Worm (Caenorhabditis elegans) whole organism, L1 larva: ENCODE results near the gene rabs-5.
"Not testable (repeated sequence)": the region's sequence is repeated elsewhere in the genome, so short reads cannot be mapped to it uniquely, and the experiment has no call there.

Experiments
- C16A3.4 ChIP-seq: fragments of 150-350 bp; optimal IDR thresholded peaks from 2 replicates; lab custom pipeline; 2014; ENCODE audit warnings: missing biosample characterization, missing genetic modification characterization
- aha-1 ChIP-seq: fragments of 150-350 bp; optimal IDR thresholded peaks from 2 replicates; lab custom pipeline; 2014; ENCODE audit warnings: missing biosample characterization, missing genetic modification characterization
- alr-1 ChIP-seq: fragments of 200-800 bp; sonication (Bioruptor generic); optimal IDR thresholded peaks from 2 replicates; lab custom pipeline; 2018; ENCODE audit warnings: borderline replicate concordance, mild to moderate bottlenecking, missing genetic modification characterization, missing compliant biosample characterization
- aly-2 ChIP-seq: fragments of 150-350 bp; optimal IDR thresholded peaks from 2 replicates; lab custom pipeline; 2014; ENCODE audit warnings: missing biosample characterization, missing genetic modification characterization
- ceh-8 ChIP-seq: fragments of 200-800 bp; sonication (Bioruptor generic); optimal IDR thresholded peaks from 2 replicates; lab custom pipeline; 2018; ENCODE audit warnings: mild to moderate bottlenecking, missing genetic modification characterization, moderate library complexity, missing compliant biosample characterization
- ceh-82 ChIP-seq, 3 experiments: fragments of 150-350 bp in 1 of 3; sonication (generic microtip) in 2 of 3; optimal IDR thresholded peaks; 2 replicates each; lab custom pipeline; 2014 to 2017; ENCODE audit warnings: missing biosample characterization in 3 of 3, missing genetic modification characterization in 3 of 3
- ceh-88 ChIP-seq: fragments of 200-800 bp; sonication (Bioruptor generic); IDR thresholded peaks from 2 replicates; pipeline ENCODE4 v1.3.6; 2022; ENCODE audit warnings: missing genetic modification characterization, missing compliant biosample characterization
- ceh-90 ChIP-seq: sonication (generic microtip); optimal IDR thresholded peaks from 2 replicates; lab custom pipeline; 2016; ENCODE audit warnings: missing genetic modification characterization, missing compliant biosample characterization
- dsc-1 ChIP-seq: sonication (generic microtip); optimal IDR thresholded peaks from 2 replicates; lab custom pipeline; 2016; ENCODE audit warnings: mild to moderate bottlenecking, missing genetic modification characterization, missing compliant biosample characterization
- efl-1 ChIP-seq, 4 experiments: fragments of 150-350 bp; optimal IDR thresholded peaks in 3 of 4; peaks in 1 of 4; 1 replicate in 1 of 4; 2 replicates in 3 of 4; lab custom pipeline; 2014; ENCODE audit warnings: missing biosample characterization in 2 of 4, missing genetic modification characterization in 2 of 4, missing genetic modification reagents in 2 of 4
- egl-13 ChIP-seq: sonication (generic microtip); optimal IDR thresholded peaks from 2 replicates; lab custom pipeline; 2016; ENCODE audit warnings: missing genotype, missing genetic modification reagents, missing genetic modification characterization, missing compliant biosample characterization
- egl-27 ChIP-seq, 2 experiments: fragments of 150-350 bp in 1 of 2; sonication (generic microtip); optimal IDR thresholded peaks; 3 replicates each; lab custom pipeline; 2017 to 2018; ENCODE audit warnings: missing biosample characterization in 2 of 2, missing genetic modification characterization in 2 of 2, missing genetic modification reagents in 2 of 2
- elt-3 ChIP-seq, 6 experiments: fragments of 150-350 bp in 1 of 6; sonication (generic microtip); optimal IDR thresholded peaks; 2 replicates each; lab custom pipeline; 2017 to 2018; ENCODE audit warnings: missing biosample characterization in 6 of 6, missing genetic modification characterization in 6 of 6, inconsistent platforms in 1 of 6
- fkh-4 ChIP-seq: sonication (generic microtip); optimal IDR thresholded peaks from 2 replicates; lab custom pipeline; 2016; ENCODE audit warnings: missing compliant biosample characterization, missing genetic modification characterization, borderline replicate concordance
- fkh-8 ChIP-seq: sonication (generic microtip); optimal IDR thresholded peaks from 2 replicates; lab custom pipeline; 2016; ENCODE audit warnings: mild to moderate bottlenecking, missing genetic modification characterization, missing compliant biosample characterization
- grh-1 ChIP-seq: fragments of 200-800 bp; sonication (Bioruptor generic); IDR thresholded peaks from 2 replicates; pipeline ENCODE4 v1.3.6; 2022; ENCODE audit warnings: missing genetic modification reagents, missing genetic modification characterization, missing compliant biosample characterization
- hlh-4 ChIP-seq: sonication (generic microtip); optimal IDR thresholded peaks from 2 replicates; lab custom pipeline; 2016; ENCODE audit warnings: mild to moderate bottlenecking, missing genetic modification characterization, missing compliant biosample characterization
- hpl-2 ChIP-seq: fragments of 150-350 bp; optimal IDR thresholded peaks from 2 replicates; lab custom pipeline; 2014; ENCODE audit warnings: missing biosample characterization, missing genetic modification reagents, missing genetic modification characterization
- isw-1 ChIP-seq: fragments of 200-800 bp; sonication (Bioruptor generic); IDR thresholded peaks from 2 replicates; pipeline ENCODE4 v1.3.6; 2022; ENCODE audit warnings: missing genetic modification characterization, missing compliant biosample characterization
- jun-1 ChIP-seq: fragments of 150-350 bp; optimal IDR thresholded peaks from 2 replicates; lab custom pipeline; 2014; ENCODE audit warnings: missing biosample characterization, missing genetic modification reagents, missing genetic modification characterization
- lin-15B ChIP-seq: fragments of 150-350 bp; sonication (generic microtip); optimal IDR thresholded peaks from 3 replicates; lab custom pipeline; 2014; ENCODE audit warnings: missing biosample characterization, missing genetic modification characterization
- lin-35 ChIP-seq, 2 experiments: fragments of 150-350 bp; optimal IDR thresholded peaks; 2 replicates each; lab custom pipeline; 2014; ENCODE audit warnings: missing biosample characterization in 2 of 2, missing genetic modification characterization in 2 of 2, missing genetic modification reagents in 2 of 2
- mab-9 ChIP-seq: fragments of 200-800 bp; sonication (Bioruptor generic); IDR thresholded peaks from 2 replicates; pipeline ENCODE4 v1.3.6; 2022; ENCODE audit warnings: missing genetic modification reagents, missing genetic modification characterization, missing compliant biosample characterization
- nhr-237 ChIP-seq: fragments of 150-350 bp; optimal IDR thresholded peaks from 2 replicates; lab custom pipeline; 2014; ENCODE audit warnings: missing biosample characterization, missing genetic modification characterization
- nhr-71 ChIP-seq: sonication (generic microtip); optimal IDR thresholded peaks from 2 replicates; lab custom pipeline; 2016; ENCODE audit warnings: mild to moderate bottlenecking, missing genetic modification characterization, moderate library complexity, missing compliant biosample characterization
- nhr-85 ChIP-seq: sonication (generic microtip); peaks from one replicate; lab custom pipeline; 2016; ENCODE audit warnings: missing genetic modification characterization, inconsistent platforms, missing compliant biosample characterization
- nhr-90 ChIP-seq: sonication (generic microtip); optimal IDR thresholded peaks from 2 replicates; lab custom pipeline; 2016; ENCODE audit warnings: mild to moderate bottlenecking, missing genetic modification characterization, missing compliant biosample characterization; ENCODE audit not compliant: poor library complexity
- pag-3 ChIP-seq: sonication (generic microtip); optimal IDR thresholded peaks from 2 replicates; lab custom pipeline; 2017; ENCODE audit warnings: missing genetic modification characterization, mild to moderate bottlenecking, missing compliant biosample characterization, antibody characterized with exemption, borderline replicate concordance; ENCODE audit not compliant: insufficient read depth
- pax-3 ChIP-seq: fragments of 200-800 bp; sonication (Bioruptor generic); optimal IDR thresholded peaks from 2 replicates; lab custom pipeline; 2018; ENCODE audit warnings: mild to moderate bottlenecking, missing genetic modification characterization, moderate library complexity, missing compliant biosample characterization
- rnt-1 ChIP-seq: sonication (generic microtip); optimal IDR thresholded peaks from 2 replicates; lab custom pipeline; 2016; ENCODE audit warnings: mild to moderate bottlenecking, missing genetic modification characterization, moderate library complexity, missing compliant biosample characterization
- sox-4 ChIP-seq: sonication (generic microtip); optimal IDR thresholded peaks from 2 replicates; lab custom pipeline; 2016; ENCODE audit warnings: missing genetic modification characterization, missing compliant biosample characterization
- tlp-1 ChIP-seq: fragments of 150-350 bp; optimal IDR thresholded peaks from 2 replicates; lab custom pipeline; 2014; ENCODE audit warnings: missing biosample characterization, missing genetic modification characterization
- unc-130 ChIP-seq: fragments of 150-350 bp; optimal IDR thresholded peaks from 2 replicates; lab custom pipeline; 2017; ENCODE audit warnings: missing biosample characterization, missing genetic modification characterization, inconsistent platforms
- unc-86 ChIP-seq: sonication (generic microtip); optimal IDR thresholded peaks from 2 replicates; lab custom pipeline; 2016; ENCODE audit warnings: missing genetic modification characterization, missing compliant biosample characterization
- vab-15 ChIP-seq: sonication (generic microtip); optimal IDR thresholded peaks from 2 replicates; lab custom pipeline; 2017; ENCODE audit warnings: missing genotype, mild to moderate bottlenecking, missing genetic modification characterization, missing compliant biosample characterization
- zag-1 ChIP-seq: fragments of 150-350 bp; optimal IDR thresholded peaks from 2 replicates; lab custom pipeline; 2014; ENCODE audit warnings: missing biosample characterization, missing genetic modification characterization
- ztf-11 ChIP-seq, 2 experiments: sonication (generic microtip); optimal IDR thresholded peaks; 2 replicates each; lab custom pipeline; 2016 to 2017; ENCODE audit warnings: missing genetic modification characterization in 2 of 2, missing biosample characterization in 1 of 2, missing compliant biosample characterization in 1 of 2

rabs-5 gene

ce11 chrIV:8127430-8127829 is 20.0 kb upstream of the rabs-5 start:
- TF ChIP-seq nhr-90 (no peak), fkh-8 (tag; lab: Kevin White, UChicago) (peak; percentile 85), sox-4 (tag; lab: Kevin White, UChicago) (peak; percentile 57), pag-3 (no peak), ceh-90 (tag; lab: Kevin White, UChicago) (no peak), ceh-8 (GFP tag; lab: Kevin White, UChicago) (no peak), hpl-2 (GFP tag; lab: Kevin White, UChicago) (no peak), elt-3 (tag; optimal IDR thresholded peaks at IDR 0.05; lab: Kevin White, UChicago) (no peak), lin-15B (no peak), nhr-71 (tag; lab: Kevin White, UChicago) (no peak), mab-9 (no peak), egl-13 (tag; lab: Kevin White, UChicago) (peak; percentile 1), dsc-1 (tag; lab: Kevin White, UChicago) (peak; percentile 70), aha-1 (tag; lab: Kevin White, UChicago) (no peak), ceh-82 (tag; optimal IDR thresholded peaks at IDR 0.05; lab: Kevin White, UChicago) (no peak), fkh-4 (tag; lab: Kevin White, UChicago) (no peak), aly-2 (tag; lab: Kevin White, UChicago) (no peak), vab-15 (tag; lab: Kevin White, UChicago) (no peak), lin-35 (GFP tag; optimal IDR thresholded peaks at IDR 0.05; lab: Kevin White, UChicago) (no peak), hlh-4 (tag; lab: Kevin White, UChicago) (no peak), pax-3 (tag; lab: Kevin White, UChicago) (peak; percentile 44), unc-130 (tag; lab: Kevin White, UChicago) (no peak), rnt-1 (tag; lab: Kevin White, UChicago) (no peak), nhr-85 (tag; lab: Kevin White, UChicago) (no peak)

ce11 chrIV:8126902-8127301 is 19.5 kb upstream of the rabs-5 start, which contains the start of gene ceph-41:
TSS of gene ceph-41 (plus strand) at chrIV:8127202.
- no peak for TF ChIP-seq pag-3
- TF ChIP-seq aha-1 (tag; lab: Kevin White, UChicago) = no peak
- TF ChIP-seq isw-1 (GFP tag; lab: Robert Waterston, UW) = no peak
- TF ChIP-seq efl-1 (optimal IDR thresholded peaks at IDR 0.05; lab: Kevin White, UChicago) = no peak
- TF ChIP-seq efl-1 (GFP tag; optimal IDR thresholded peaks at IDR 0.05 in 1 of 2; lab: Kevin White, UChicago) = peak in 1 of 2 experiments; percentile 18
- TF ChIP-seq C16A3.4 (tag; lab: Kevin White, UChicago) = no peak
- TF ChIP-seq egl-27 (tag; optimal IDR thresholded peaks at IDR 0.05; lab: Kevin White, UChicago) = no peak

- not testable (repeated sequence) for TF ChIP-seq alr-1 (tag; lab: Kevin White, UChicago); rnt-1 (tag; lab: Kevin White, UChicago); grh-1 (GFP tag; lab: Robert Waterston, UW)
These were observed 14.9 kb upstream of the rabs-5 start, which contains the start of gene erp-44.3 for ce11 chrIV:8122349-8122748. TSS of gene erp-44.3 (plus strand) at chrIV:8122649.

- TF ChIP-seq zag-1 (tag; lab: Kevin White, UChicago) (no peak), nhr-85 (tag; lab: Kevin White, UChicago) (no peak), tlp-1 (tag; lab: Kevin White, UChicago) (no peak)
These were observed 11.4 kb upstream of the rabs-5 start, which contains the start of gene F42G8.8 for ce11 chrIV:8118790-8119189. TSS of gene F42G8.8 (plus strand) at chrIV:8119090.

ce11 chrIV:8115462-8115861 is 8.1 kb upstream of the rabs-5 start, which contains the start of gene irld-8:
TSS of gene irld-8 (plus strand) at chrIV:8115762.
- TF ChIP-seq fkh-8 (tag; lab: Kevin White, UChicago) (no peak), ceh-88 (GFP tag; lab: Robert Waterston, UW) (no peak), nhr-237 (tag; lab: Kevin White, UChicago) (no peak), unc-86 (tag; lab: Kevin White, UChicago) (no peak), jun-1 (tag; lab: Kevin White, UChicago) (no peak), ztf-11 (tag; optimal IDR thresholded peaks at IDR 0.05; lab: Kevin White, UChicago) (no peak), C16A3.4 (tag; lab: Kevin White, UChicago) (no peak)
